Worm (Caenorhabditis elegans) whole organism, mixed stage, embryonic: ENCODE measurements around the gene F32A5.8.

ENCODE experiments used
- ces-1 ChIP-seq: fragments of 150-350 bp; optimal IDR thresholded peaks from 2 replicates; lab custom pipeline; 2014; ENCODE audit warnings: missing biosample characterization, missing genetic modification reagents, missing genetic modification characterization
- elt-3 ChIP-seq: fragments of 150-350 bp; optimal IDR thresholded peaks from 2 replicates; lab custom pipeline; 2014; ENCODE audit warnings: missing biosample characterization, missing genetic modification characterization
- mls-2 ChIP-seq: sonication (generic microtip); optimal IDR thresholded peaks from 2 replicates; lab custom pipeline; 2016; ENCODE audit warnings: mild to moderate bottlenecking, missing genetic modification characterization, moderate library complexity, missing compliant biosample characterization
- nhr-76 ChIP-seq: sonication (generic microtip); optimal IDR thresholded peaks from 2 replicates; lab custom pipeline; 2017; ENCODE audit warnings: missing biosample characterization, missing genetic modification characterization
- snpc-4 ChIP-seq: fragments of 150-350 bp; optimal IDR thresholded peaks from 2 replicates; lab custom pipeline; 2014; ENCODE audit warnings: missing biosample characterization, missing genetic modification characterization
- unc-62 ChIP-seq: fragments of 150-350 bp; optimal IDR thresholded peaks from 2 replicates; lab custom pipeline; 2014; ENCODE audit warnings: missing biosample characterization, missing genetic modification reagents, missing genetic modification characterization
- ztf-11 ChIP-seq: fragments of 150-350 bp; optimal IDR thresholded peaks from 2 replicates; lab custom pipeline; 2014; ENCODE audit warnings: missing biosample characterization, missing genetic modification characterization

ce11 chrII:7253073-7253472 is 2.8 kb upstream of the F32A5.8 start, which contains the start of gene lsm-4:
- no peak for TF ChIP-seq ces-1 (GFP tag; lab: Kevin White, UChicago)
- no peak for TF ChIP-seq unc-62 (GFP tag; lab: Kevin White, UChicago)
- no peak for TF ChIP-seq snpc-4 (tag; lab: Kevin White, UChicago)
- TF ChIP-seq elt-3 (tag; lab: Kevin White, UChicago): no peak
- TF ChIP-seq ztf-11 (tag; lab: Kevin White, UChicago): no peak
- no peak for TF ChIP-seq nhr-76 (tag; lab: Kevin White, UChicago)
- no peak for TF ChIP-seq mls-2
